Worm (Caenorhabditis elegans) whole organism, L2 larva: ENCODE measurements around the gene srw-113.

Experiments used
- C34F6.9 ChIP-seq: fragments of 150-350 bp; optimal IDR thresholded peaks from 2 replicates; lab custom pipeline; 2014; ENCODE audit warnings: missing biosample characterization, missing genetic modification characterization
- R02D3.7 ChIP-seq: fragments of 150-350 bp; optimal IDR thresholded peaks from 2 replicates; lab custom pipeline; 2014; ENCODE audit warnings: missing biosample characterization, missing genetic modification characterization
- Y55F3AM.14 ChIP-seq: fragments of 200-800 bp; sonication (Bioruptor generic); optimal IDR thresholded peaks from 2 replicates; lab custom pipeline; 2018; ENCODE audit warnings: mild to moderate bottlenecking, missing genetic modification characterization, missing compliant biosample characterization
- alr-1 ChIP-seq: fragments of 150-350 bp; optimal IDR thresholded peaks from 2 replicates; lab custom pipeline; 2014; ENCODE audit warnings: missing biosample characterization, missing genetic modification characterization
- aly-2 ChIP-seq: fragments of 150-350 bp; optimal IDR thresholded peaks from 2 replicates; lab custom pipeline; 2014; ENCODE audit warnings: missing biosample characterization, missing genetic modification characterization
- ama-1 ChIP-seq: fragments of 150-350 bp; optimal IDR thresholded peaks from 2 replicates; lab custom pipeline; 2018; ENCODE audit warnings: inconsistent platforms
- blmp-1 ChIP-seq: sonication (generic microtip); optimal IDR thresholded peaks from 2 replicates; lab custom pipeline; 2017; ENCODE audit warnings: missing genetic modification characterization, mild to moderate bottlenecking, missing compliant biosample characterization, antibody characterized with exemption, moderate library complexity; ENCODE audit not compliant: insufficient read depth
- ceh-16 ChIP-seq: fragments of 150-350 bp; optimal IDR thresholded peaks from 2 replicates; lab custom pipeline; 2014; ENCODE audit warnings: missing biosample characterization, missing genetic modification characterization
- crh-2 ChIP-seq: sonication (generic microtip); optimal IDR thresholded peaks from 2 replicates; lab custom pipeline; 2017; ENCODE audit warnings: missing biosample characterization, missing genetic modification characterization
- egl-27 ChIP-seq: sonication (generic microtip); optimal IDR thresholded peaks from 3 replicates; lab custom pipeline; 2017; ENCODE audit warnings: missing biosample characterization, missing genetic modification reagents, missing genetic modification characterization
- elt-1 ChIP-seq: fragments of 150-350 bp; optimal IDR thresholded peaks from 2 replicates; lab custom pipeline; 2014; ENCODE audit warnings: missing biosample characterization, missing genetic modification characterization
- elt-3 ChIP-seq: sonication (generic microtip); optimal IDR thresholded peaks from 2 replicates; lab custom pipeline; 2017; ENCODE audit warnings: missing biosample characterization, missing genetic modification characterization
- fos-1 ChIP-seq: fragments of 150-350 bp; optimal IDR thresholded peaks from 2 replicates; lab custom pipeline; 2014; ENCODE audit warnings: missing biosample characterization, missing genetic modification characterization
- gmeb-1 ChIP-seq: fragments of 150-350 bp; optimal IDR thresholded peaks from 2 replicates; lab custom pipeline; 2014; ENCODE audit warnings: missing biosample characterization, missing genetic modification characterization
- lin-13 ChIP-seq: fragments of 150-350 bp; optimal IDR thresholded peaks from 2 replicates; lab custom pipeline; 2014; ENCODE audit warnings: missing biosample characterization, missing genetic modification reagents, missing genetic modification characterization
- lin-39 ChIP-seq: fragments of 150-350 bp; optimal IDR thresholded peaks from 2 replicates; lab custom pipeline; 2014; ENCODE audit warnings: missing biosample characterization, missing genetic modification reagents, missing genetic modification characterization
- lsy-2 ChIP-seq, 2 experiments: fragments of 150-350 bp in 1 of 2; sonication (generic microtip) in 1 of 2; optimal IDR thresholded peaks; 2 replicates each; lab custom pipeline; 2014 to 2017; ENCODE audit warnings: missing biosample characterization in 2 of 2, missing genetic modification characterization in 2 of 2
- mab-5 ChIP-seq: fragments of 150-350 bp; optimal IDR thresholded peaks from 2 replicates; lab custom pipeline; 2014; ENCODE audit warnings: missing biosample characterization, missing genetic modification characterization
- mdl-1 ChIP-seq, 2 experiments: fragments of 150-350 bp in 1 of 2; sonication (generic microtip) in 1 of 2; optimal IDR thresholded peaks; 2 replicates each; lab custom pipeline; 2017; ENCODE audit warnings: missing biosample characterization in 2 of 2, missing genetic modification characterization in 2 of 2
- nhr-11 ChIP-seq: fragments of 150-350 bp; optimal IDR thresholded peaks from 2 replicates; lab custom pipeline; 2014; ENCODE audit warnings: missing biosample characterization, missing genetic modification characterization
- nhr-12 ChIP-seq: fragments of 150-350 bp; optimal IDR thresholded peaks from 2 replicates; lab custom pipeline; 2014; ENCODE audit warnings: missing biosample characterization, missing genetic modification characterization
- nhr-129 ChIP-seq: fragments of 150-350 bp; optimal IDR thresholded peaks from 2 replicates; lab custom pipeline; 2014; ENCODE audit warnings: missing biosample characterization, missing genetic modification characterization
- nhr-21 ChIP-seq: fragments of 150-350 bp; optimal IDR thresholded peaks from 2 replicates; lab custom pipeline; 2014; ENCODE audit warnings: missing biosample characterization, missing genetic modification characterization
- nhr-237 ChIP-seq: fragments of 150-350 bp; optimal IDR thresholded peaks from 2 replicates; lab custom pipeline; 2014; ENCODE audit warnings: missing biosample characterization, missing genetic modification characterization
- nhr-25 ChIP-seq: fragments of 150-350 bp; sonication (generic microtip); optimal IDR thresholded peaks from 3 replicates; lab custom pipeline; 2014; ENCODE audit warnings: missing biosample characterization, missing genetic modification characterization
- nhr-6 ChIP-seq: fragments of 150-350 bp; optimal IDR thresholded peaks from 2 replicates; lab custom pipeline; 2014; ENCODE audit warnings: missing biosample characterization, missing genetic modification characterization
- nhr-77 ChIP-seq: fragments of 150-350 bp; optimal IDR thresholded peaks from 2 replicates; lab custom pipeline; 2014; ENCODE audit warnings: missing biosample characterization, missing genetic modification characterization
- sem-4 ChIP-seq: fragments of 150-350 bp; optimal IDR thresholded peaks from 2 replicates; lab custom pipeline; 2014; ENCODE audit warnings: missing biosample characterization, missing genetic modification reagents, missing genetic modification characterization
- sma-3 ChIP-seq: sonication (generic microtip); optimal IDR thresholded peaks from 2 replicates; lab custom pipeline; 2016; ENCODE audit warnings: missing genetic modification reagents, missing genetic modification characterization, missing compliant biosample characterization
- unc-55 ChIP-seq: fragments of 150-350 bp; sonication (generic microtip); optimal IDR thresholded peaks from 3 replicates; lab custom pipeline; 2014; ENCODE audit warnings: missing biosample characterization, missing genetic modification reagents, missing genetic modification characterization
- unc-62 ChIP-seq: fragments of 150-350 bp; optimal IDR thresholded peaks from 2 replicates; lab custom pipeline; 2014; ENCODE audit warnings: missing biosample characterization, missing genetic modification reagents, missing genetic modification characterization
- zag-1 ChIP-seq: fragments of 150-350 bp; optimal IDR thresholded peaks from 2 replicates; lab custom pipeline; 2014; ENCODE audit warnings: missing biosample characterization, missing genetic modification characterization
- ztf-1 ChIP-seq: fragments of 200-800 bp; sonication (Bioruptor generic); conservative IDR thresholded peaks from 2 replicates; pipeline ENCODE4 v1.3.6; 2022; ENCODE audit warnings: missing genetic modification characterization, missing compliant biosample characterization
- ztf-11 ChIP-seq: sonication (generic microtip); optimal IDR thresholded peaks from 2 replicates; lab custom pipeline; 2017; ENCODE audit warnings: missing biosample characterization, missing genetic modification characterization
- ztf-4 ChIP-seq: fragments of 150-350 bp; optimal IDR thresholded peaks from 2 replicates; lab custom pipeline; 2014; ENCODE audit warnings: missing biosample characterization, missing genetic modification characterization

srw-113 gene

DNA sequence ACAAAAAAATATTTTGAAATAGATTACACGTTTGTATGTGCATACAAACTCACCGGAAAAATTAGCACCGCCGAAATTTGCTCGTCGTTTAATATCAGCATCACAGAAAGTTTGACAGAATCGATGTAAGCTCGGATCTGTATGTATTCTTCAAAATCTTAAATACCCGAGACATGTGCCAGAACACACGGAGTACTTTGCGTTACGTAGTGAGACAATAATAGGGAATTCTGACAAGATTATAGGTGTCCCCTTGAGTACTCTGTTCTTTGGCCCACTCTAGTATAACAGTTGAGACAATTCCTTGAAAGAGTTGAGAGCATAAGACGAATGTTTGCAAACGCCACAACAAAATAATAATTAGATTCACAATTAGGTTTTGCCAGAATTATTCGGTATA lies 29.3 kb upstream of the srw-113 start, which contains the start of gene srx-48:
srx-48 (minus strand) TSS at position 101 of the 400 bp plus-strand sequence.
- TF ChIP-seq unc-62 (GFP tag; lab: Kevin White, UChicago): no peak
- no peak for TF ChIP-seq blmp-1 (tag; lab: Kevin White, UChicago)
- no peak for TF ChIP-seq lin-13 (GFP tag; lab: Kevin White, UChicago)
- no peak for TF ChIP-seq nhr-21 (tag; lab: Kevin White, UChicago)
- no peak for TF ChIP-seq mdl-1 (tag; optimal IDR thresholded peaks at IDR 0.05; lab: Kevin White, UChicago)
- TF ChIP-seq sem-4 (tag; lab: Kevin White, UChicago): no peak
- TF ChIP-seq mab-5: no peak
- TF ChIP-seq ama-1 (lab: Kevin White, UChicago): no peak
- TF ChIP-seq ztf-1 (GFP tag; lab: Robert Waterston, UW): no peak
- no peak for TF ChIP-seq nhr-237
- no peak for TF ChIP-seq gmeb-1 (tag; lab: Kevin White, UChicago)
- TF ChIP-seq nhr-25 (tag; lab: Kevin White, UChicago): no peak
- TF ChIP-seq fos-1 (tag; lab: Kevin White, UChicago): no peak
- no peak for TF ChIP-seq nhr-77

DNA sequence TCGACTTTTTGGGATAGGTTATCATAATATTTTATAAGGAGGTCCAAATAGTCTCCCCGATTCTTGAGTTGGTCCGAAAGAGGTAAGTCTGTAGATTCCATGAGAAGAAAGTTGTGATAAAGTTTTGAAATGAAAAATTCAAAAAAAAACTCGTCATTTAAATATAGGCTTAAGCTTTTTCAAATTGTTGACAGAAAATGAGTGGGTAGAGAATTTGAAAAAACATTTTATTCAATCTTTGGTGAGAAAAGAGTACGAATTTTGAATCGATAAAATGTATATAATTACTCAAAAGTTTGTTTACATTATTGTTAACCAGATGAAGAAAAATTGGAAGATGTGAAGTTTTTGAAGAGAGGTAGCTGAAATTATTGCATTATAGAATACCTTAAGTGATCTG lies 27.4 kb upstream of the srw-113 start, which contains the start of gene T26H8.5:
T26H8.5 (minus strand) TSS at position 101 of the 400 bp plus-strand sequence.
- no peak for TF ChIP-seq blmp-1 (tag; lab: Kevin White, UChicago)
- TF ChIP-seq nhr-129 (tag; lab: Kevin White, UChicago): no peak
- no peak for TF ChIP-seq ztf-4 (tag; lab: Kevin White, UChicago)
- TF ChIP-seq ceh-16 (tag; lab: Kevin White, UChicago): no peak
- no peak for TF ChIP-seq elt-1 (tag; lab: Kevin White, UChicago)
- no peak for TF ChIP-seq lin-13 (GFP tag; lab: Kevin White, UChicago)
- no peak for TF ChIP-seq nhr-11
- no peak for TF ChIP-seq aly-2 (tag; lab: Kevin White, UChicago)
- no peak for TF ChIP-seq nhr-25 (tag; lab: Kevin White, UChicago)
- no peak for TF ChIP-seq R02D3.7
- no peak for TF ChIP-seq fos-1 (tag; lab: Kevin White, UChicago)
- TF ChIP-seq nhr-21 (tag; lab: Kevin White, UChicago): no peak
- no peak for TF ChIP-seq zag-1
- TF ChIP-seq egl-27 (tag; lab: Kevin White, UChicago): no peak

DNA sequence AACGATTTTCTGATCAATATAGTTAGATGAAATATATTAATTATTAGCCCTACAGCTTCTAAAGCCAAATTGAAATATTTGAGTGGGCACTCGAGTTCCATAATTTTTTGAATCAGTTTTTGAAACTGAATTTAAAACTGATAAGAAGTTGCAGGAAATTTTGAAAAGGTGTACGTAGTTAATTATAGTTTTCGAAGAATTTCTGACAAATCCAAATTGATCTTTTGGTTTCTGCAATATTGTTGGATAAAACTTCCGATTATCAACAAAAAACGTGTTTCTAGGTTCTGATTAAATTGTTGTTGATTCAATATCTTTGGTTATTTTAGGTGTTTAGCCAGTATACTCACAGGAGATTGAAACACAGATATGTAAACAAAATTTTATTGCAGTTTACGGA lies 26.2 kb upstream of the srw-113 start, which contains the start of gene T26H8.4:
T26H8.4 (minus strand) TSS at position 101 of the 400 bp plus-strand sequence.
- TF ChIP-seq sma-3 (GFP tag; lab: Kevin White, UChicago): no peak
- TF ChIP-seq lin-39: no peak
- no peak for TF ChIP-seq lsy-2 (tag; optimal IDR thresholded peaks at IDR 0.05; lab: Kevin White, UChicago)
- TF ChIP-seq Y55F3AM.14: no peak
- TF ChIP-seq nhr-12 (tag; lab: Kevin White, UChicago): no peak

DNA sequence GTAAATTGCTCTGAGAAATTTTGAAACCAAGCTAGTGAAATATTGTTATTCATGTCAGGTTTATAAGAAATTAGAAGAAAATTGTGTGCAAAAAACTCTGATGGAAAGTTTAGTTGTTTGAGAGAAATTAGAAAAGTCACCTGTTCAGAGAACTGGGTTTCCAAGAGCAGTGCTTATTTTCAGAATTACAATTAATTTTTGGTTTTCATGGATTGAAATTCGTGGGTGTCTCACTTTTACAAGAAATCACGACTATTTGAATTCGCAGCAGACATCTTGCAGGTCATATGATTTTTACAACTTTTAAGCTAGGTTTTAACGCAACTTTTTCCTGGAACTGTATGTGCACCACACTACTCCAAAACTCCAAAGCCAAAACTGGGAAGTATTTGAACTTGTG lies 23.9 kb upstream of the srw-113 start, which contains the start of gene srz-10:
srz-10 (minus strand) TSS at position 88 of the 400 bp plus-strand sequence.
- TF ChIP-seq zag-1 (no peak), mab-5 (no peak), crh-2 (tag; lab: Kevin White, UChicago) (no peak), C34F6.9 (tag; lab: Kevin White, UChicago) (no peak), nhr-12 (tag; lab: Kevin White, UChicago) (no peak), nhr-77 (no peak), unc-55 (GFP tag; lab: Kevin White, UChicago) (no peak), unc-62 (GFP tag; lab: Kevin White, UChicago) (no peak), nhr-25 (tag; lab: Kevin White, UChicago) (no peak), elt-3 (no peak), lin-13 (GFP tag; lab: Kevin White, UChicago) (no peak), sma-3 (GFP tag; lab: Kevin White, UChicago) (no peak), ztf-1 (GFP tag; lab: Robert Waterston, UW) (no peak), aly-2 (tag; lab: Kevin White, UChicago) (no peak)
- TF ChIP-seq, all 48 proteins: peak for 0

DNA sequence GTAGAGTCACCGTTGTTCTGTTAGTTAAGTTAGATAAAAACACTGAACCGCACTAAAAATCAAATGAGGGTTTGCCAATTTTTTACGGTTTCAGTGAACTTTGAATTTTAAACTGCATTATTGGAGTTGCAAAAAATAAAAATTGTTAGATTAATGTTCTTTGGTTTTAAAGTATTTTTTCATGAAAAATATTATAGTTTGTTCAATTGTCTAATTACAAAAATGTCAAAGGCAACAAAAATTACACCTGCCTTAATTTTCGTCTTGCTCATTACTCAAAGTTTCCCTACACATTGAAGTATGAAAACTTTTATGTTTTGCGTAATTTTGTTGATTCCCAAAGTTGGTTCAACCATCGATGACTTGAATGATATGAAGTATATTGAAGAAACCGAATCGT lies 22.2 kb upstream of the srw-113 start, which contains the start of gene irld-62:
irld-62 (plus strand) TSS at position 301 of the 400 bp plus-strand sequence.
- no peak for TF ChIP-seq ama-1 (lab: Kevin White, UChicago)
- no peak for TF ChIP-seq zag-1
- TF ChIP-seq lsy-2 (tag; optimal IDR thresholded peaks at IDR 0.05; lab: Kevin White, UChicago): no peak
- no peak for TF ChIP-seq ztf-11 (tag; lab: Kevin White, UChicago)
- no peak for TF ChIP-seq R02D3.7
- TF ChIP-seq nhr-25 (tag; lab: Kevin White, UChicago): no peak
- TF ChIP-seq ztf-1 (GFP tag; lab: Robert Waterston, UW): no peak
- TF ChIP-seq alr-1 (tag; lab: Kevin White, UChicago): no peak
- no peak for TF ChIP-seq nhr-21 (tag; lab: Kevin White, UChicago)
- no peak for TF ChIP-seq nhr-12 (tag; lab: Kevin White, UChicago)
- TF ChIP-seq unc-62 (GFP tag; lab: Kevin White, UChicago): no peak
- no peak for TF ChIP-seq ztf-4 (tag; lab: Kevin White, UChicago)
- no peak for TF ChIP-seq nhr-6 (tag; lab: Kevin White, UChicago)
- no peak for TF ChIP-seq elt-3
- TF ChIP-seq lin-39: no peak
- TF ChIP-seq, all 48 proteins: peak for 0
